Fruit fly (Drosophila melanogaster): ENCODE measurements around the gene CecC.

DNA sequence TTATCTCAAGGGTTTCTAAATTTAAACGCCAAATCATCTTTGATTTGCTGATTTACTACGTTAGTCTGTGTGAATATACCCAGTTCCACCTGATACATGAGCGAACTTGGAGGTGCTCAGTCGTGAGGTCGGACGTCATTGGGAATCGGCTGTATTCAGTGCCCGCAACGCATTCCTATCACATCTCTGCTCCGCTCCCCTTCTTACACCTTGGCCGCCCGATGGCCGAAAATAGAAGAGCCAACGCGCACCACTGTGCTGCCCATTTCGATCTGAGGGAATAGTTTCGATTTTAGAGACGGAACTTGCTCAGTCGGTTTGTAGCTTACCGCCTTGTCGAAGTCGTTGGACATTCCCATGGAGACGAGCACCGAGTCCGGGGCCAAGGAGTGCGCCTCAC is 40.0 kb upstream of the CecC start:
- TF ChIP-seq Sox14 (GFP tag; optimal IDR thresholded peaks at IDR 0.05) (no peak), Hr4 (GFP tag; optimal IDR thresholded peaks at IDR 0.05) (no peak), topi (GFP tag; optimal IDR thresholded peaks at IDR 0.05) (no peak), CG31627 (GFP tag; optimal IDR thresholded peaks at IDR 0.05) (no peak)

Measured in whole organism, prepupa.